Fruit fly (Drosophila melanogaster): ENCODE data around the gene Iris.

Iris gene

DNA sequence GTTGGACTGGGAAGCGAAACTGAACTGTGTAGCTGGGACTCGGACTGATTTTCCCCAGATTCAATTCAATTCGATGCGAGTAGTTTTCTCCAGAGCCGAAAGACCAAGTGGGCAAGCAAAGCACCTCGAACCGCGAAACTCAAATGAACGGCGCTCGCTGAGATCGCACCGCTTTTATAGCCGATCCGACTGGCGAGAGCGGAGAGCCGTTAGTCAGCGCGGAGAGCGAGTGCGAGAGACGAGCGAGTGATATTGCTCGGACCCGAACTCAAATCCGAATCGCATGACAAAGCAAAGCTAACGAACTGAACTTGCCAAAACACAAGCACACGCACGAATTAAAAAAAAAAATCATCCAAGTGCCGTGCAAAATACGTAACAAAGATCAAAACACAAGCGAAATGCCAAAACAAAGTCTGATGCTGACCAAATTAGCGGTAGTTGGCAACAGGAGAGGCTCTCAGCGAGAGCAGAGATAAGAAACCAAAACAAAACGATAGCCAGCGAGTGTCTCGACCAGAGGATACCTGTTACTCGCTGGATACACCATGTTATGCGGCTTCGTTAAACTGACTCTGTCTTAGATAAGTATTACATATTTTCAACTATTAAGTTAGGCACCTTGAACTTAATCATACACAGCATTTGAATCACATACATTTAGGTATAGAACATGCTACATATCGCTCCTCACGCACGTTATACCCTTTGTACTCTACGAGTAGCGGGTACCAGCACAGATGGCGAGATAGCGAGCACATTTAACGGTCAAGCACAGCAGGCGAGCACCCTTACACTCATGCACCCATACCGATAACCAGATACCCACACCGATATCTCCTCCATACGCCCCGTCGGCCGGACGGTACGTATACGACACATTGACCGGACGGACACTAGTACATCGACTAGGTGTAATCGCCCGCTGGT, 14.8 kb downstream of the Iris start:
- TF ChIP-seq Hr78 (GFP tag; optimal IDR thresholded peaks at IDR 0.05) (no peak), sv (GFP tag; optimal IDR thresholded peaks at IDR 0.05) (peak; percentile 76), br (GFP tag; optimal IDR thresholded peaks at IDR 0.05) (peak; percentile 89), sage (GFP tag; optimal IDR thresholded peaks at IDR 0.05) (peak; percentile 71), HLH106 (tag; optimal IDR thresholded peaks at IDR 0.05) (peak; percentile 60), dsf (GFP tag; optimal IDR thresholded peaks at IDR 0.05; ENCODE audit: borderline replicate concordance) (no peak), Mio (GFP tag; optimal IDR thresholded peaks at IDR 0.05) (peak; percentile 24), Vsx2 (GFP tag; optimal IDR thresholded peaks at IDR 0.05; ENCODE audit: partially characterized antibody) (peak; percentile 73), tai (GFP tag; optimal IDR thresholded peaks at IDR 0.05) (peak; percentile 86), h (GFP tag; optimal IDR thresholded peaks at IDR 0.05) (peak; percentile 91), pan (optimal IDR thresholded peaks at IDR 0.05) (peak; percentile 83), jim (GFP tag; optimal IDR thresholded peaks at IDR 0.05) (no peak), dl (GFP tag; optimal IDR thresholded peaks at IDR 0.05; ENCODE audit: insufficient read depth in 1 of 2, partially characterized antibody in 2 of 2) (peak; percentile 31 to 74), psq (GFP tag; optimal IDR thresholded peaks at IDR 0.05) (peak; percentile 87), CrebA (GFP tag; optimal IDR thresholded peaks at IDR 0.05; ENCODE audit: borderline replicate concordance) (peak; percentile 65), Hr83 (GFP tag; optimal IDR thresholded peaks at IDR 0.05; ENCODE audit: poor library complexity, severe bottlenecking) (peak; percentile 51), rgr (GFP tag; optimal IDR thresholded peaks at IDR 0.05) (peak; percentile 81), Hnf4 (GFP tag; optimal IDR thresholded peaks at IDR 0.05) (peak; percentile 81), Rel (GFP tag; optimal IDR thresholded peaks at IDR 0.05) (peak; percentile 38), Rel (tag; optimal IDR thresholded peaks at IDR 0.05) (peak; percentile 51), CG32264 (GFP tag; optimal IDR thresholded peaks at IDR 0.05) (peak; percentile 57), usp (GFP tag; optimal IDR thresholded peaks at IDR 0.05) (no peak), Myc (optimal IDR thresholded peaks at IDR 0.05) (no peak), Jra (GFP tag; optimal IDR thresholded peaks at IDR 0.05) (peak; percentile 71), OdsH (GFP tag; optimal IDR thresholded peaks at IDR 0.05) (peak; percentile 83), Sp1 (GFP tag; optimal IDR thresholded peaks at IDR 0.05) (peak; percentile 61), Abd-B (GFP tag; optimal IDR thresholded peaks at IDR 0.05) (no peak), woc (GFP tag; optimal IDR thresholded peaks at IDR 0.05) (peak; percentile 78), dmrt93B (GFP tag; optimal IDR thresholded peaks at IDR 0.05) (peak; percentile 44), fru (GFP tag; optimal IDR thresholded peaks at IDR 0.05) (peak; percentile 86), Dif (GFP tag; optimal IDR thresholded peaks at IDR 0.05; ENCODE audit: partially characterized antibody) (peak; percentile 88), lola (GFP tag; optimal IDR thresholded peaks at IDR 0.05) (no peak), N (GFP tag; optimal IDR thresholded peaks at IDR 0.05) (no peak), Dfd (GFP tag; optimal IDR thresholded peaks at IDR 0.05) (no peak), CG9705 (GFP tag; optimal IDR thresholded peaks at IDR 0.05) (no peak), GATAd (GFP tag; optimal IDR thresholded peaks at IDR 0.05) (no peak), brk (GFP tag; optimal IDR thresholded peaks at IDR 0.05) (peak; percentile 72), foxo (GFP tag; optimal IDR thresholded peaks at IDR 0.05) (peak; percentile 43 to 88), ey (GFP tag; optimal IDR thresholded peaks at IDR 0.05) (peak; percentile 89)

DNA sequence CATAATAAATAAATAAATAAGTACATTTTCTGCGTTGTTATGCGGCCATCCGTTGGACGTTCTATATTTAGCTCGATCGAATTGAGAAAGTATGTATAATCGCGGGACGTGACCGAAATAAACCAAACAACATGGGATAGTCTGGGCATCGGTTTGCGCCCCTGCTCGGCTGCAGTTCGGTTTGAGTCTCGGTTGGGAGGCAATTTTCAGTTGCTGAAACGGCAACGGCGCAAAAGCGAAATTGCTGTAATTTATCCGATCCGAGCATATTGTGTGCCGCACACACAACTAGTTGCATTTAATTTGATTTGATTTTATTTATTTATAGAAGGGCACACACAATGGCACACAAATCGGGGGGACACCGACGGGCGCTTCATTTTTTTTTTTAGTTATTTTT, 15.7 kb downstream of the Iris start:
- peak; percentile 0 for TF ChIP-seq br (GFP tag; optimal IDR thresholded peaks at IDR 0.05)
- no peak for TF ChIP-seq tai (GFP tag; optimal IDR thresholded peaks at IDR 0.05)
- no peak for TF ChIP-seq GATAd (GFP tag; optimal IDR thresholded peaks at IDR 0.05)
- TF ChIP-seq usp (GFP tag; optimal IDR thresholded peaks at IDR 0.05): no peak
- no peak for TF ChIP-seq rgr (GFP tag; optimal IDR thresholded peaks at IDR 0.05)
- TF ChIP-seq sv (GFP tag; optimal IDR thresholded peaks at IDR 0.05): no peak
- TF ChIP-seq h (GFP tag; optimal IDR thresholded peaks at IDR 0.05): no peak
- no peak for TF ChIP-seq N (GFP tag; optimal IDR thresholded peaks at IDR 0.05)
- TF ChIP-seq Hnf4 (GFP tag; optimal IDR thresholded peaks at IDR 0.05): no peak
- TF ChIP-seq Vsx2 (GFP tag; optimal IDR thresholded peaks at IDR 0.05; ENCODE audit: partially characterized antibody): no peak
- TF ChIP-seq Dif (GFP tag; optimal IDR thresholded peaks at IDR 0.05; ENCODE audit: partially characterized antibody): peak; percentile 6
